Worm (Caenorhabditis elegans) whole organism, young adult: ENCODE measurements around the gene Y26G10.5.

ENCODE experiments used
- B0336.3 ChIP-seq: fragments of 200-800 bp; sonication (Bioruptor generic); IDR thresholded peaks from 2 replicates; pipeline ENCODE4 v1.3.6; 2022; ENCODE audit warnings: missing genetic modification characterization, missing compliant biosample characterization
- F37B4.10 ChIP-seq: fragments of 200-800 bp; sonication (Bioruptor generic); IDR thresholded peaks from 2 replicates; pipeline ENCODE4 v1.3.6; 2022; ENCODE audit warnings: missing genetic modification characterization, missing compliant biosample characterization
- Y53F4B.3 ChIP-seq: fragments of 200-800 bp; sonication (Bioruptor generic); IDR thresholded peaks from 2 replicates; pipeline ENCODE4 v1.3.6; 2022; ENCODE audit warnings: missing genetic modification reagents, missing genetic modification characterization, missing compliant biosample characterization
- ama-1 ChIP-seq, 3 experiments: fragments of 150-350 bp in 1 of 3; sonication (generic microtip) in 2 of 3; optimal IDR thresholded peaks; 2 replicates each; lab custom pipeline; 2014 to 2018; ENCODE audit warnings: missing biosample characterization in 2 of 3, missing genetic modification characterization in 2 of 3, missing genetic modification reagents in 2 of 3
- athp-1 ChIP-seq: sonication (generic microtip); optimal IDR thresholded peaks from 2 replicates; lab custom pipeline; 2017; ENCODE audit warnings: mild to moderate bottlenecking, missing genetic modification characterization, missing compliant biosample characterization
- bed-2 ChIP-seq: fragments of 200-800 bp; sonication (Bioruptor generic); IDR thresholded peaks from 2 replicates; pipeline ENCODE4 v1.3.6; 2022; ENCODE audit warnings: missing genetic modification reagents, missing genetic modification characterization, missing compliant biosample characterization
- cebp-1 ChIP-seq, 2 experiments: fragments of 200-800 bp in 1 of 2; sonication (Bioruptor generic) in 1 of 2; sonication (generic microtip) in 1 of 2; IDR thresholded peaks in 1 of 2; optimal IDR thresholded peaks in 1 of 2; 2 replicates each; pipeline versions ENCODE4 v1.3.6 to Lab custom; 2017 to 2022; ENCODE audit warnings: missing compliant biosample characterization in 2 of 2, missing genetic modification characterization in 2 of 2, mild to moderate bottlenecking in 1 of 2, missing genetic modification reagents in 1 of 2, moderate library complexity in 1 of 2
- nhr-80 ChIP-seq: sonication (generic microtip); optimal IDR thresholded peaks from 2 replicates; lab custom pipeline; 2016; ENCODE audit warnings: missing genetic modification characterization, missing compliant biosample characterization
- nhr-90 ChIP-seq: sonication (generic microtip); optimal IDR thresholded peaks from 2 replicates; lab custom pipeline; 2016; ENCODE audit warnings: missing genotype, mild to moderate bottlenecking, missing genetic modification characterization, missing compliant biosample characterization
- snpc-3.4 ChIP-seq: sonication (generic microtip); optimal IDR thresholded peaks from 2 replicates; lab custom pipeline; 2017; ENCODE audit warnings: missing genetic modification characterization, mild to moderate bottlenecking, missing compliant biosample characterization, antibody characterized with exemption, moderate library complexity, missing genotype, missing genetic modification reagents
- snpc-4 ChIP-seq, 5 experiments: fragments of 150-350 bp in 1 of 5; sonication (generic microtip) in 4 of 5; optimal IDR thresholded peaks; 2 replicates each; lab custom pipeline; 2014 to 2018; ENCODE audit warnings: missing genetic modification characterization in 5 of 5, missing biosample characterization in 3 of 5, antibody characterized with exemption in 2 of 5, mild to moderate bottlenecking in 2 of 5, missing compliant biosample characterization in 2 of 5, missing genotype in 2 of 5, moderate library complexity in 2 of 5, missing genetic modification reagents in 1 of 5

DNA sequence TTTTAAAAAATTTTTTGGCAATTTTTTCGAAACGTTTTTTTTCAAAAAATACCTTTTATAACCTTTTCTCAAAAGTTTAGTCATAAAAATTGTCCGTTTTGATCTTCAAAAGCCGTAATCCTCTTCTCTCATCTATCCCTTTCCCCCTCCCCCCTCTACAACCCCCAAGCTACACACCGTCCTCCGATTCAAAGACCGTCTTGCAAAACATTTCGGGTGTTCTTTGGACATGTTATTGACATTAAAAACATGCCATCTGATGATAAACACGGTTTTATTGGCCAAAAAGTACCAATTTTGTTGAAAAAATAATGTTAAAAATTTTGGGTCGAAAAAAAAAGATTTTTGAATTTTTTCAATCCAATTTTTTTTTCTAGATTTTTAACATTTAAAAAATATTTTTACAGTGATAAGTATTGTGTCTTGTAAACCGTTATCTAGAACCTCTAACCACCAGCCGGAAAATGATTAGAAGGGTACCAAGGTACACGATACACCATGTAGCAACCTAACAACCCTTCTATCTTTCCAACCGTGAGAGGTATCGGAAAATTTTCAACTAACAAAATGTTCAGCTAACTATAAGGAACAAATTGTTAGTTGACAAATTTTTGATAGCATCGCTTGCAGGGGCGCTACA is 22.6 kb upstream of the Y26G10.5 start:
- TF ChIP-seq nhr-80 (tag; lab: Kevin White, UChicago) (peak; percentile 44), snpc-3.4 (tag; lab: Kevin White, UChicago) (no peak), bed-2 (GFP tag; lab: Robert Waterston, UW) (no peak), athp-1 (tag; lab: Kevin White, UChicago) (no peak), nhr-90 (tag; lab: Kevin White, UChicago) (no peak), B0336.3 (GFP tag; lab: Robert Waterston, UW) (no peak), cebp-1 (GFP tag; IDR thresholded peaks at IDR 0.05; lab: Robert Waterston, UW) (no peak), cebp-1 (tag; optimal IDR thresholded peaks at IDR 0.05; lab: Kevin White, UChicago) (no peak), snpc-4 (GFP tag; optimal IDR thresholded peaks at IDR 0.05; lab: Kevin White, UChicago) (no peak), snpc-4 (tag; optimal IDR thresholded peaks at IDR 0.05; lab: Kevin White, UChicago) (no peak), Y53F4B.3 (GFP tag; lab: Robert Waterston, UW) (no peak), ama-1 (optimal IDR thresholded peaks at IDR 0.05; lab: Kevin White, UChicago) (no peak), ama-1 (GFP tag; optimal IDR thresholded peaks at IDR 0.05; lab: Kevin White, UChicago) (no peak), F37B4.10 (no peak)
